Worm (Caenorhabditis elegans): ENCODE measurements around the gene F44E5.4.

- TF ChIP-seq scrt-1 (GFP tag; IDR thresholded peaks at IDR 0.05) (no peak), ama-1 (optimal IDR thresholded peaks at IDR 0.05) (no peak), tra-4 (tag; optimal IDR thresholded peaks at IDR 0.05) (no peak), ceh-13 (GFP tag; optimal IDR thresholded peaks at IDR 0.05) (no peak), F13C5.2 (tag; optimal IDR thresholded peaks at IDR 0.05) (no peak), hmbx-1 (tag; optimal IDR thresholded peaks at IDR 0.05) (no peak), hnd-1 (tag; optimal IDR thresholded peaks at IDR 0.05) (no peak), hmg-4 (GFP tag; optimal IDR thresholded peaks at IDR 0.05) (no peak), flt-1 (GFP tag; IDR thresholded peaks at IDR 0.05) (no peak), sea-1 (GFP tag; conservative IDR thresholded peaks at IDR 0.05) (no peak)
Measured at ce11 chrII:11747889-11748288, 11.2 kb downstream of the F44E5.4 start.
